Worm (Caenorhabditis elegans) whole organism, L4 larva: ENCODE data around the gene pkc-3.

ENCODE experiments used
- F37D6.2 ChIP-seq: sonication (generic microtip); optimal IDR thresholded peaks from 2 replicates; lab custom pipeline; 2016; ENCODE audit warnings: mild to moderate bottlenecking, missing genetic modification characterization, missing compliant biosample characterization
- F44E2.7 ChIP-seq: fragments of 200-800 bp; sonication (Bioruptor generic); IDR thresholded peaks from 2 replicates; pipeline ENCODE4 v2.1.2; 2022; ENCODE audit warnings: missing genetic modification characterization, missing compliant biosample characterization
- F49E8.2 ChIP-seq: sonication (generic microtip); optimal IDR thresholded peaks from 2 replicates; lab custom pipeline; 2016; ENCODE audit warnings: missing compliant biosample characterization, mild to moderate bottlenecking, missing genetic modification characterization, borderline replicate concordance
- R02D3.7 ChIP-seq: fragments of 150-350 bp; sonication (generic microtip); optimal IDR thresholded peaks from 3 replicates; lab custom pipeline; 2014; ENCODE audit warnings: missing biosample characterization, missing genetic modification characterization
- Y48G9A.11 ChIP-seq: fragments of 200-800 bp; sonication (Bioruptor generic); IDR thresholded peaks from 2 replicates; pipeline ENCODE4 v1.3.6; 2022; ENCODE audit warnings: missing genetic modification reagents, missing genetic modification characterization, missing compliant biosample characterization
- Y5F2A.4 ChIP-seq: fragments of 200-800 bp; sonication (Bioruptor generic); optimal IDR thresholded peaks from 2 replicates; lab custom pipeline; 2018; ENCODE audit warnings: mild to moderate bottlenecking, missing genetic modification characterization, missing compliant biosample characterization
- ZK337.2 ChIP-seq: fragments of 200-800 bp; sonication (Bioruptor generic); IDR thresholded peaks from 2 replicates; pipeline ENCODE4 v1.3.6; 2022; ENCODE audit warnings: missing genetic modification reagents, missing genetic modification characterization, missing compliant biosample characterization
- aha-1 ChIP-seq: fragments of 150-350 bp; peaks from one replicate; lab custom pipeline; 2014; ENCODE audit warnings: missing biosample characterization, missing genetic modification characterization
- aly-2 ChIP-seq: sonication (generic microtip); optimal IDR thresholded peaks from 2 replicates; lab custom pipeline; 2018; ENCODE audit warnings: missing biosample characterization, missing genetic modification characterization
- ceh-28 ChIP-seq: fragments of 150-350 bp; optimal IDR thresholded peaks from 2 replicates; lab custom pipeline; 2014; ENCODE audit warnings: missing biosample characterization, missing genetic modification reagents, missing genetic modification characterization
- ces-1 ChIP-seq: fragments of 150-350 bp; sonication (generic microtip); optimal IDR thresholded peaks from 4 replicates; lab custom pipeline; 2014; ENCODE audit warnings: missing biosample characterization, missing genetic modification reagents, missing genetic modification characterization
- ctbp-1 ChIP-seq: fragments of 200-800 bp; sonication (Bioruptor generic); IDR thresholded peaks from 2 replicates; pipeline ENCODE4 v1.3.6; 2022; ENCODE audit warnings: missing genetic modification reagents, missing genetic modification characterization, missing compliant biosample characterization
- daf-16 ChIP-seq, 3 experiments: sonication (generic microtip); optimal IDR thresholded peaks; 2 replicates each; lab custom pipeline; 2016 to 2017; ENCODE audit warnings: missing genetic modification characterization in 3 of 3, missing genetic modification reagents in 3 of 3, mild to moderate bottlenecking in 2 of 3, missing compliant biosample characterization in 2 of 3, missing biosample characterization in 1 of 3, moderate library complexity in 1 of 3
- egl-27 ChIP-seq: sonication (generic microtip); optimal IDR thresholded peaks from 3 replicates; lab custom pipeline; 2017; ENCODE audit warnings: missing biosample characterization, missing genetic modification reagents, missing genetic modification characterization
- egl-43 ChIP-seq: fragments of 200-800 bp; sonication (Bioruptor generic); IDR thresholded peaks from 2 replicates; pipeline ENCODE4 v1.3.6; 2022; ENCODE audit warnings: missing genetic modification reagents, missing genetic modification characterization, missing compliant biosample characterization
- fos-1 ChIP-seq: fragments of 150-350 bp; optimal IDR thresholded peaks from 2 replicates; lab custom pipeline; 2014; ENCODE audit warnings: missing biosample characterization, missing genetic modification characterization
- gei-8 ChIP-seq: fragments of 200-800 bp; sonication (Bioruptor generic); optimal IDR thresholded peaks from 2 replicates; lab custom pipeline; 2018; ENCODE audit warnings: mild to moderate bottlenecking, missing genetic modification characterization, missing compliant biosample characterization
- hlh-11 ChIP-seq: fragments of 200-800 bp; sonication (Bioruptor generic); optimal IDR thresholded peaks from 2 replicates; lab custom pipeline; 2018; ENCODE audit warnings: mild to moderate bottlenecking, missing genetic modification characterization, missing compliant biosample characterization
- hlh-30 ChIP-seq: sonication (generic microtip); optimal IDR thresholded peaks from 2 replicates; lab custom pipeline; 2017; ENCODE audit warnings: antibody characterized with exemption, mild to moderate bottlenecking, missing genetic modification characterization, missing compliant biosample characterization; ENCODE audit not compliant: insufficient read depth
- lin-1 ChIP-seq: fragments of 200-800 bp; sonication (Bioruptor generic); IDR thresholded peaks from 2 replicates; pipeline ENCODE4 v1.3.6; 2022; ENCODE audit warnings: missing genetic modification reagents, missing genetic modification characterization, missing compliant biosample characterization
- lin-13 ChIP-seq: fragments of 150-350 bp; optimal IDR thresholded peaks from 2 replicates; lab custom pipeline; 2014; ENCODE audit warnings: missing biosample characterization, missing genetic modification reagents, missing genetic modification characterization
- lin-39 ChIP-seq: fragments of 150-350 bp; optimal IDR thresholded peaks from 2 replicates; lab custom pipeline; 2014; ENCODE audit warnings: missing biosample characterization, missing genetic modification reagents, missing genetic modification characterization
- lsy-2 ChIP-seq, 2 experiments: fragments of 150-350 bp in 1 of 2; sonication (generic microtip) in 1 of 2; optimal IDR thresholded peaks; 2 replicates each; lab custom pipeline; 2014 to 2017; ENCODE audit warnings: missing biosample characterization in 2 of 2, missing genetic modification characterization in 2 of 2
- madf-5 ChIP-seq, 2 experiments: fragments of 200-800 bp; sonication (Bioruptor generic); IDR thresholded peaks; 2 replicates each; pipeline ENCODE4 v1.3.6; 2022; ENCODE audit warnings: missing compliant biosample characterization in 2 of 2, missing genetic modification characterization in 2 of 2
- madf-9 ChIP-seq: fragments of 200-800 bp; sonication (Bioruptor generic); conservative IDR thresholded peaks from 2 replicates; pipeline ENCODE4 v1.3.6; 2022; ENCODE audit warnings: missing genetic modification reagents, missing genetic modification characterization, missing compliant biosample characterization
- mxl-3 ChIP-seq: fragments of 200-800 bp; sonication (Bioruptor generic); optimal IDR thresholded peaks from 2 replicates; lab custom pipeline; 2018; ENCODE audit warnings: mild to moderate bottlenecking, missing genetic modification characterization, missing compliant biosample characterization
- nhr-10 ChIP-seq: fragments of 150-350 bp; optimal IDR thresholded peaks from 2 replicates; lab custom pipeline; 2014; ENCODE audit warnings: missing biosample characterization, missing genetic modification characterization
- nhr-237 ChIP-seq: sonication (generic microtip); optimal IDR thresholded peaks from 2 replicates; lab custom pipeline; 2017; ENCODE audit warnings: missing biosample characterization, missing genetic modification characterization
- nhr-25 ChIP-seq: sonication (generic microtip); optimal IDR thresholded peaks from 2 replicates; lab custom pipeline; 2017; ENCODE audit warnings: missing genetic modification characterization, mild to moderate bottlenecking, missing compliant biosample characterization, antibody characterized with exemption, moderate library complexity, borderline replicate concordance; ENCODE audit not compliant: insufficient read depth
- nhr-6 ChIP-seq: fragments of 150-350 bp; optimal IDR thresholded peaks from 2 replicates; lab custom pipeline; 2014; ENCODE audit warnings: missing biosample characterization, missing genetic modification characterization
- nhr-76 ChIP-seq: fragments of 150-350 bp; optimal IDR thresholded peaks from 2 replicates; lab custom pipeline; 2014; ENCODE audit warnings: missing biosample characterization, missing genetic modification characterization
- nhr-77 ChIP-seq: fragments of 150-350 bp; optimal IDR thresholded peaks from 2 replicates; lab custom pipeline; 2014; ENCODE audit warnings: missing biosample characterization, missing genetic modification characterization
- set-16 ChIP-seq: fragments of 200-800 bp; sonication (Bioruptor generic); IDR thresholded peaks from 2 replicates; pipeline ENCODE4 v1.3.6; 2022; ENCODE audit warnings: missing genetic modification reagents, missing genetic modification characterization, missing compliant biosample characterization
- snpc-1.2 ChIP-seq: fragments of 200-800 bp; sonication (Bioruptor generic); IDR thresholded peaks from 2 replicates; pipeline ENCODE4 v1.3.6; 2022; ENCODE audit warnings: missing genetic modification reagents, missing genetic modification characterization, missing compliant biosample characterization
- snpc-4 ChIP-seq: fragments of 150-350 bp; optimal IDR thresholded peaks from 2 replicates; lab custom pipeline; 2014; ENCODE audit warnings: missing biosample characterization, missing genetic modification characterization
- spr-1 ChIP-seq: sonication (generic microtip); optimal IDR thresholded peaks from 2 replicates; lab custom pipeline; 2016; ENCODE audit warnings: mild to moderate bottlenecking, missing genetic modification characterization, missing compliant biosample characterization
- tra-1 ChIP-seq: fragments of 200-800 bp; sonication (Bioruptor generic); IDR thresholded peaks from 2 replicates; pipeline ENCODE4 v1.3.6; 2022; ENCODE audit warnings: missing genetic modification reagents, missing genetic modification characterization, missing compliant biosample characterization
- zfp-2 ChIP-seq: sonication (generic microtip); optimal IDR thresholded peaks from 2 replicates; lab custom pipeline; 2016; ENCODE audit warnings: mild to moderate bottlenecking, missing genetic modification characterization, missing compliant biosample characterization
- zip-2 ChIP-seq: fragments of 150-350 bp; optimal IDR thresholded peaks from 2 replicates; lab custom pipeline; 2014; ENCODE audit warnings: missing biosample characterization, missing genetic modification characterization

pkc-3 gene

ce11 chrII:5341573-5341972 lies 38.3 kb upstream of the pkc-3 start:
- TF ChIP-seq madf-5 (GFP tag; IDR thresholded peaks at IDR 0.05; lab: Robert Waterston, UW) (no peak), Y48G9A.11 (no peak), nhr-77 (tag; lab: Kevin White, UChicago) (no peak), zip-2 (no peak), ctbp-1 (GFP tag; lab: Robert Waterston, UW) (no peak), set-16 (GFP tag; lab: Robert Waterston, UW) (no peak), egl-43 (GFP tag; lab: Robert Waterston, UW) (no peak), snpc-1.2 (GFP tag; lab: Robert Waterston, UW) (no peak), lsy-2 (tag; optimal IDR thresholded peaks at IDR 0.05; lab: Kevin White, UChicago) (no peak)

- no peak for TF ChIP-seq ces-1 (GFP tag; lab: Kevin White, UChicago)
- no peak for TF ChIP-seq nhr-6 (tag; lab: Kevin White, UChicago)
- no peak for TF ChIP-seq fos-1 (tag; lab: Kevin White, UChicago)
- TF ChIP-seq F44E2.7 (GFP tag; lab: Robert Waterston, UW) = no peak
- TF ChIP-seq hlh-11 (tag; lab: Kevin White, UChicago) = peak; percentile 35
- no peak for TF ChIP-seq F37D6.2 (tag; lab: Kevin White, UChicago)
- no peak for TF ChIP-seq snpc-4 (tag; lab: Kevin White, UChicago)
- no peak for TF ChIP-seq nhr-77 (tag; lab: Kevin White, UChicago)
- no peak for TF ChIP-seq ZK337.2 (GFP tag; lab: Robert Waterston, UW)
- no peak for TF ChIP-seq nhr-76 (tag; lab: Kevin White, UChicago)
- TF ChIP-seq R02D3.7 (tag; lab: Kevin White, UChicago) = no peak
- TF ChIP-seq mxl-3 (GFP tag; lab: Kevin White, UChicago) = peak; percentile 21
- no peak for TF ChIP-seq F49E8.2
- peak in 1 of 2 experiments; percentile 74 for TF ChIP-seq daf-16 (GFP tag; optimal IDR thresholded peaks at IDR 0.05; lab: Kevin White, UChicago)
- no peak for TF ChIP-seq daf-16 (tag; optimal IDR thresholded peaks at IDR 0.05; lab: Kevin White, UChicago)
- no peak for TF ChIP-seq tra-1 (GFP tag; lab: Robert Waterston, UW)
- no peak for TF ChIP-seq aly-2 (tag; lab: Kevin White, UChicago)
- TF ChIP-seq ceh-28 (tag; lab: Kevin White, UChicago) = no peak
- no peak for TF ChIP-seq lin-39
- TF ChIP-seq lin-1 (GFP tag; lab: Robert Waterston, UW) = no peak
- TF ChIP-seq aha-1 = peak; percentile 62
- TF ChIP-seq zfp-2 (tag; lab: Kevin White, UChicago) = no peak
- TF ChIP-seq nhr-25 = no peak
- no peak for TF ChIP-seq madf-9
- peak; percentile 62 for TF ChIP-seq hlh-30 (tag; lab: Kevin White, UChicago)
- TF ChIP-seq egl-27 (tag; lab: Kevin White, UChicago) = no peak
Observed at ce11 chrII:5342412-5342811, 37.4 kb upstream of the pkc-3 start.

ce11 chrII:5344775-5345174 lies 35.1 kb upstream of the pkc-3 start, which contains the start of gene F09E5.14:
F09E5.14 (minus strand) TSS chrII:5344875.
- no peak for TF ChIP-seq gei-8 (GFP tag; lab: Kevin White, UChicago)
- TF ChIP-seq snpc-4 (tag; lab: Kevin White, UChicago) = no peak
- no peak for TF ChIP-seq Y5F2A.4 (GFP tag; lab: Kevin White, UChicago)
- no peak for TF ChIP-seq lin-1 (GFP tag; lab: Robert Waterston, UW)
- no peak for TF ChIP-seq zfp-2 (tag; lab: Kevin White, UChicago)
- no peak for TF ChIP-seq madf-9
- no peak for TF ChIP-seq lin-13 (GFP tag; lab: Kevin White, UChicago)
- TF ChIP-seq spr-1 (tag; lab: Kevin White, UChicago) = no peak
- no peak for TF ChIP-seq nhr-10 (tag; lab: Kevin White, UChicago)
- no peak for TF ChIP-seq aha-1
- TF ChIP-seq nhr-237 (tag; lab: Kevin White, UChicago) = no peak
- no peak for TF ChIP-seq madf-5 (GFP tag; IDR thresholded peaks at IDR 0.05; lab: Robert Waterston, UW)
- TF ChIP-seq R02D3.7 (tag; lab: Kevin White, UChicago) = no peak
- no peak for TF ChIP-seq daf-16 (GFP tag; optimal IDR thresholded peaks at IDR 0.05; lab: Kevin White, UChicago)
- TF ChIP-seq daf-16 (tag; optimal IDR thresholded peaks at IDR 0.05; lab: Kevin White, UChicago) = no peak
